Fruit fly (Drosophila melanogaster): Measurements from ENCODE around the gene CG34124.

dm6 chr2L:4973731-4974415 is 15.7 kb downstream of the CG34124 start, which contains the start of gene mRpL28:
- TF ChIP-seq ttk (optimal IDR thresholded peaks at IDR 0.05) (no peak), Sin3A (optimal IDR thresholded peaks at IDR 0.05) (no peak), psq (optimal IDR thresholded peaks at IDR 0.05) (no peak)
